Fruit fly (Drosophila melanogaster) whole organism, embryonic: ENCODE results near the gene Vti1b.
A peak's percentile ranks its signal among the peaks of the same experiment; 100 is the strongest.

Experiments used
- ATbp ChIP-seq: fragments of 200-800 bp; sonication (Bioruptor generic); optimal IDR thresholded peaks from 2 replicates; lab custom pipeline; 2017; ENCODE audit warnings: missing biosample characterization, mild to moderate bottlenecking, missing genetic modification characterization, missing genetic modification reagents
- Aef1 ChIP-seq: fragments of 200-800 bp; sonication (Bioruptor generic); IDR thresholded peaks from 3 replicates; pipeline ENCODE4 v1.3.6; 2022; ENCODE audit warnings: missing biosample characterization, missing genetic modification characterization
- CG10267 ChIP-seq: fragments of 200-800 bp; sonication (Bioruptor generic); optimal IDR thresholded peaks from 2 replicates; lab custom pipeline; 2018; ENCODE audit warnings: missing biosample characterization, mild to moderate bottlenecking, missing genetic modification characterization, moderate library complexity
- CG10274 ChIP-seq: fragments of 200-800 bp; sonication (Bioruptor generic); optimal IDR thresholded peaks from 3 replicates; lab custom pipeline; 2017; ENCODE audit warnings: missing biosample characterization, mild to moderate bottlenecking, missing genetic modification characterization
- CG11085 ChIP-seq: fragments of 200-800 bp; sonication (Bioruptor generic); IDR thresholded peaks from 2 replicates; pipeline ENCODE4 v1.3.6; 2022; ENCODE audit warnings: missing biosample characterization, missing genetic modification characterization
- CG11456 ChIP-seq: fragments of 200-800 bp; sonication (Bioruptor generic); IDR thresholded peaks from 3 replicates; pipeline ENCODE4 v1.3.6; 2022; ENCODE audit warnings: missing biosample characterization, missing genetic modification characterization
- CG16815 ChIP-seq: fragments of 200-800 bp; sonication (Bioruptor generic); optimal IDR thresholded peaks from 3 replicates; lab custom pipeline; 2017; ENCODE audit warnings: missing biosample characterization, mild to moderate bottlenecking, missing genetic modification characterization
- CG17612 ChIP-seq: fragments of 200-800 bp; sonication (Bioruptor generic); IDR thresholded peaks from 2 replicates; pipeline ENCODE4 v1.3.6; 2022; ENCODE audit warnings: missing biosample characterization, missing genetic modification characterization
- CG17802 ChIP-seq: fragments of 200-800 bp; sonication (Bioruptor generic); optimal IDR thresholded peaks from 2 replicates; lab custom pipeline; 2018; ENCODE audit warnings: missing biosample characterization, mild to moderate bottlenecking, missing genetic modification characterization, moderate library complexity
- CG31365 ChIP-seq: fragments of 200-800 bp; sonication (Bioruptor generic); optimal IDR thresholded peaks from 2 replicates; lab custom pipeline; 2018; ENCODE audit warnings: missing biosample characterization, mild to moderate bottlenecking, missing genetic modification characterization
- CG34224 ChIP-seq: fragments of 200-800 bp; sonication (Bioruptor generic); IDR thresholded peaks from 3 replicates; pipeline ENCODE4 v1.3.6; 2022; ENCODE audit warnings: missing biosample characterization, missing genetic modification characterization; ENCODE audit not compliant: partially characterized antibody
- CG3995 ChIP-seq: fragments of 200-800 bp; sonication (Bioruptor generic); optimal IDR thresholded peaks from 3 replicates; lab custom pipeline; 2016; ENCODE audit warnings: missing biosample characterization, missing genetic modification characterization
- CG8388 ChIP-seq: fragments of 200-800 bp; sonication (Bioruptor generic); optimal IDR thresholded peaks from 2 replicates; lab custom pipeline; 2019; ENCODE audit warnings: missing biosample characterization, mild to moderate bottlenecking, missing genetic modification characterization, moderate library complexity
- CG9817 ChIP-seq: fragments of 200-800 bp; sonication (Bioruptor generic); optimal IDR thresholded peaks from 2 replicates; lab custom pipeline; 2018; ENCODE audit warnings: missing biosample characterization, mild to moderate bottlenecking, missing genetic modification characterization, moderate library complexity
- CTCF ChIP-seq: fragments of 200-800 bp; sonication (Bioruptor generic); optimal IDR thresholded peaks from 2 replicates; lab custom pipeline; 2017; ENCODE audit warnings: missing biosample characterization, mild to moderate bottlenecking, missing genetic modification characterization, moderate library complexity
- Chrac-16 ChIP-seq: fragments of 200-800 bp; sonication (Bioruptor generic); optimal IDR thresholded peaks from 3 replicates; lab custom pipeline; 2016; ENCODE audit warnings: missing biosample characterization, missing genetic modification characterization
- CoRest ChIP-seq: fragments of 200-800 bp; sonication (Bioruptor generic); optimal IDR thresholded peaks from 3 replicates; lab custom pipeline; 2018; ENCODE audit warnings: missing biosample characterization, mild to moderate bottlenecking, missing genetic modification characterization, moderate library complexity
- D ChIP-seq, 2 experiments: fragments of 200-800 bp in 1 of 2; fragments of >200 bp in 1 of 2; sonication (Bioruptor generic) in 1 of 2; optimal IDR thresholded peaks; 2 replicates in 1 of 2; 3 replicates in 1 of 2; lab custom pipeline; 2017; ENCODE audit warnings: mild to moderate bottlenecking in 1 of 2, missing biosample characterization in 1 of 2, missing genetic modification characterization in 1 of 2, missing genetic modification reagents in 1 of 2
- Dbx ChIP-seq: fragments of 200-800 bp; sonication (Bioruptor generic); IDR thresholded peaks from 3 replicates; pipeline ENCODE4 v1.3.6; 2022; ENCODE audit warnings: missing biosample characterization, missing genetic modification characterization
- Dref ChIP-seq: fragments of 200-800 bp; sonication (Bioruptor generic); IDR thresholded peaks from 2 replicates; pipeline ENCODE4 v1.3.6; 2022; ENCODE audit warnings: missing biosample characterization, missing genetic modification characterization
- HmgD ChIP-seq: fragments of 200-800 bp; sonication (Bioruptor generic); optimal IDR thresholded peaks from 3 replicates; lab custom pipeline; 2016; ENCODE audit warnings: missing biosample characterization, missing genetic modification characterization
- MTF-1 ChIP-seq: fragments of 200-800 bp; sonication (Bioruptor generic); optimal IDR thresholded peaks from 2 replicates; lab custom pipeline; 2018; ENCODE audit warnings: missing biosample characterization, mild to moderate bottlenecking, missing genetic modification characterization, borderline replicate concordance
- Myb ChIP-seq: fragments of 200-800 bp; sonication (Bioruptor generic); optimal IDR thresholded peaks from 2 replicates; lab custom pipeline; 2016; ENCODE audit warnings: missing biosample characterization, missing genetic modification characterization
- Nf-YC ChIP-seq: fragments of 200-800 bp; optimal IDR thresholded peaks from 3 replicates; lab custom pipeline; 2019; ENCODE audit warnings: missing biosample characterization, mild to moderate bottlenecking, missing genetic modification characterization, moderate library complexity
- Opbp ChIP-seq: fragments of 200-800 bp; sonication (Bioruptor generic); IDR thresholded peaks from 3 replicates; pipeline ENCODE4 v1.3.6; 2022; ENCODE audit warnings: missing biosample characterization, missing genetic modification characterization; ENCODE audit not compliant: partially characterized antibody
- Sox100B ChIP-seq: fragments of 200-800 bp; sonication (Bioruptor generic); optimal IDR thresholded peaks from 3 replicates; lab custom pipeline; 2018; ENCODE audit warnings: missing biosample characterization, mild to moderate bottlenecking, missing genetic modification characterization
- Sry-β ChIP-seq: fragments of 200-800 bp; sonication (Bioruptor generic); optimal IDR thresholded peaks from 2 replicates; lab custom pipeline; 2018; ENCODE audit warnings: missing biosample characterization, mild to moderate bottlenecking, missing genetic modification characterization, moderate library complexity
- Sry-δ ChIP-seq: fragments of 200-800 bp; sonication (Bioruptor generic); optimal IDR thresholded peaks from 2 replicates; lab custom pipeline; 2016; ENCODE audit warnings: missing biosample characterization, missing genetic modification characterization
- Ssrp ChIP-seq: fragments of 200-800 bp; sonication (Bioruptor generic); optimal IDR thresholded peaks from 2 replicates; lab custom pipeline; 2018; ENCODE audit warnings: missing biosample characterization, mild to moderate bottlenecking, missing genetic modification characterization, moderate library complexity
- Stat92E ChIP-seq, 3 experiments: fragments of >200 bp in 2 of 3; fragments of 200-800 bp in 1 of 3; sonication (Bioruptor generic) in 1 of 3; optimal IDR thresholded peaks; 2 replicates each; lab custom pipeline; 2017 to 2019; ENCODE audit warnings: missing biosample characterization in 3 of 3, missing genetic modification characterization in 3 of 3, mild to moderate bottlenecking in 1 of 3, moderate library complexity in 1 of 3
- ara ChIP-seq: fragments of 200-800 bp; sonication (Bioruptor generic); IDR thresholded peaks from 2 replicates; pipeline ENCODE4 v1.3.6; 2022; ENCODE audit warnings: missing biosample characterization, missing genetic modification characterization
- btn ChIP-seq: fragments of 200-800 bp; sonication (Bioruptor generic); optimal IDR thresholded peaks from 2 replicates; lab custom pipeline; 2016; ENCODE audit warnings: missing biosample characterization, missing genetic modification characterization
- chn ChIP-seq: fragments of 200-800 bp; sonication (Bioruptor generic); optimal IDR thresholded peaks from 2 replicates; lab custom pipeline; 2016; ENCODE audit warnings: missing biosample characterization, missing genetic modification characterization
- da ChIP-seq: fragments of 200-800 bp; sonication (Bioruptor generic); optimal IDR thresholded peaks from 2 replicates; lab custom pipeline; 2016; ENCODE audit warnings: missing biosample characterization, missing genetic modification characterization
- dmrt11E ChIP-seq: fragments of 200-800 bp; sonication (Bioruptor generic); optimal IDR thresholded peaks from 3 replicates; lab custom pipeline; 2018; ENCODE audit warnings: missing biosample characterization, mild to moderate bottlenecking, missing genetic modification characterization, moderate library complexity
- eve ChIP-seq, 2 experiments: fragments of >200 bp; optimal IDR thresholded peaks; 2 replicates each; lab custom pipeline; 2017; ENCODE audit warnings: missing biosample characterization in 2 of 2, missing genetic modification characterization in 2 of 2
- fd64A ChIP-seq: fragments of 200-800 bp; sonication (Bioruptor generic); optimal IDR thresholded peaks from 3 replicates; lab custom pipeline; 2018; ENCODE audit warnings: missing biosample characterization, mild to moderate bottlenecking, missing genetic modification characterization
- fru ChIP-seq: fragments of >200 bp; optimal IDR thresholded peaks from 2 replicates; lab custom pipeline; 2017
- ftz-f1 ChIP-seq: fragments of 200-800 bp; sonication (Bioruptor generic); optimal IDR thresholded peaks from 2 replicates; lab custom pipeline; 2016; ENCODE audit warnings: missing biosample characterization, missing genetic modification characterization
- hkb ChIP-seq, 2 experiments: fragments of 200-800 bp in 1 of 2; fragments of >200 bp in 1 of 2; sonication (Bioruptor generic) in 1 of 2; IDR thresholded peaks in 1 of 2; optimal IDR thresholded peaks in 1 of 2; 2 replicates each; pipeline versions ENCODE4 v1.3.6 to Lab custom; 2017 to 2022; ENCODE audit warnings: missing biosample characterization in 1 of 2, missing genetic modification characterization in 1 of 2
- jumu ChIP-seq: fragments of 200-800 bp; sonication (Bioruptor generic); optimal IDR thresholded peaks from 3 replicates; lab custom pipeline; 2016; ENCODE audit warnings: missing biosample characterization, missing genetic modification characterization
- lola ChIP-seq, 3 experiments: fragments of >200 bp in 2 of 3; fragments of 200-800 bp in 1 of 3; sonication (Bioruptor generic) in 1 of 3; optimal IDR thresholded peaks; 2 replicates each; lab custom pipeline; 2017 to 2019; ENCODE audit warnings: missing biosample characterization in 3 of 3, missing genetic modification characterization in 3 of 3, mild to moderate bottlenecking in 1 of 3, moderate library complexity in 1 of 3
- nerfin-2 ChIP-seq: fragments of 200-800 bp; sonication (Bioruptor generic); IDR thresholded peaks from 2 replicates; pipeline ENCODE4 v1.3.6; 2022; ENCODE audit warnings: missing biosample characterization, missing genetic modification characterization; ENCODE audit not compliant: partially characterized antibody
- org-1 ChIP-seq: fragments of 200-800 bp; sonication (Bioruptor generic); optimal IDR thresholded peaks from 2 replicates; lab custom pipeline; 2017; ENCODE audit warnings: missing biosample characterization, missing genetic modification characterization
- pum ChIP-seq: fragments of 200-800 bp; sonication (Bioruptor generic); optimal IDR thresholded peaks from 2 replicates; lab custom pipeline; 2016; ENCODE audit warnings: missing biosample characterization, missing genetic modification characterization
- trh ChIP-seq: fragments of 200-800 bp; sonication (Bioruptor generic); optimal IDR thresholded peaks from 2 replicates; lab custom pipeline; 2016; ENCODE audit warnings: missing biosample characterization, missing genetic modification characterization
- wdn ChIP-seq: fragments of 200-800 bp; sonication (Bioruptor generic); IDR thresholded peaks from 2 replicates; pipeline ENCODE4 v1.3.6; 2022; ENCODE audit warnings: missing biosample characterization, missing genetic modification characterization

The Vti1b gene

dm6 chr3R:18402549-18403429 is 6.0 kb downstream of the Vti1b start, which contains the start of the genes Wdr37 and koko (continued):
- peak; percentile 99 for TF ChIP-seq CG10267 (tag; lab: Kevin White, UChicago)
- peak; percentile 55 for TF ChIP-seq jumu
- peak in 1 of 3 experiments; percentile 98 for TF ChIP-seq lola (GFP tag; optimal IDR thresholded peaks at IDR 0.05; lab: Kevin White, UChicago)
- TF ChIP-seq CG11456 (GFP tag; lab: Robert Waterston, UW) = peak; percentile 96
- TF ChIP-seq Ssrp (tag; lab: Kevin White, UChicago) = peak; percentile 97
- TF ChIP-seq CTCF = peak; percentile 44
- TF ChIP-seq Stat92E (GFP tag; optimal IDR thresholded peaks at IDR 0.05; lab: Kevin White, UChicago) = peak in 1 of 3 experiments; percentile 92
- peak; percentile 75 for TF ChIP-seq pum (GFP tag; lab: Kevin White, UChicago)
- peak; percentile 98 for TF ChIP-seq dmrt11E (tag; lab: Kevin White, UChicago)
- TF ChIP-seq CG8388 = peak; percentile 97
- peak; percentile 51 for TF ChIP-seq Sry-δ (GFP tag; lab: Kevin White, UChicago)
- TF ChIP-seq Nf-YC (tag; lab: Kevin White, UChicago) = peak; percentile 89
- peak; percentile 51 for TF ChIP-seq Myb
- peak; percentile 98 for TF ChIP-seq CG11085 (GFP tag; lab: Robert Waterston, UW)
- no peak for TF ChIP-seq eve (GFP tag; optimal IDR thresholded peaks at IDR 0.05; lab: Kevin White, UChicago)
- TF ChIP-seq D (optimal IDR thresholded peaks at IDR 0.05; lab: Kevin White, UChicago) = no peak
- peak; percentile 94 for TF ChIP-seq D (GFP tag; optimal IDR thresholded peaks at IDR 0.05; lab: Kevin White, UChicago)
- peak; percentile 93 for TF ChIP-seq trh (GFP tag; lab: Kevin White, UChicago)
- no peak for TF ChIP-seq da (GFP tag; lab: Kevin White, UChicago)
- peak; percentile 97 for TF ChIP-seq Chrac-16 (GFP tag; lab: Kevin White, UChicago)
- TF ChIP-seq nerfin-2 (GFP tag; lab: Robert Waterston, UW) = 0 out of 2 replicates have a peak, but pooled peaks have one; percentile 35
- TF ChIP-seq hkb (optimal IDR thresholded peaks at IDR 0.05; lab: Kevin White, UChicago) = no peak
- peak; percentile 97 for TF ChIP-seq hkb (GFP tag; IDR thresholded peaks at IDR 0.05; lab: Robert Waterston, UW)
- TF ChIP-seq Opbp (GFP tag; lab: Robert Waterston, UW) = peak; percentile 50; the same call in 1 of the 3 replicates
- TF ChIP-seq CG3995 (GFP tag; lab: Kevin White, UChicago) = peak; percentile 52
- TF ChIP-seq Sry-β (GFP tag; lab: Kevin White, UChicago) = peak; percentile 39
- TF ChIP-seq CG10274 = peak; percentile 62
- TF ChIP-seq CoRest = peak; percentile 99
- TF ChIP-seq fru (lab: Kevin White, UChicago) = no peak
- peak; percentile 96 for TF ChIP-seq CG16815 (GFP tag; lab: Kevin White, UChicago)
- peak; percentile 87 for TF ChIP-seq Dref (GFP tag; lab: Robert Waterston, UW)
- TF ChIP-seq ftz-f1 = peak; percentile 47
- peak; percentile 69 for TF ChIP-seq btn (GFP tag; lab: Kevin White, UChicago)
- peak; percentile 99 for TF ChIP-seq Dbx (GFP tag; lab: Robert Waterston, UW)
- TF ChIP-seq chn (GFP tag; lab: Kevin White, UChicago) = peak; percentile 67
- peak; percentile 46; the same call in 2 of the 3 replicates for TF ChIP-seq CG34224 (GFP tag; lab: Robert Waterston, UW)
- peak; percentile 52 for TF ChIP-seq HmgD (GFP tag; lab: Kevin White, UChicago)
- TF ChIP-seq ATbp (GFP tag; lab: Kevin White, UChicago) = peak; percentile 89
- TF ChIP-seq CG9817 (tag; lab: Kevin White, UChicago) = peak; percentile 96
- TF ChIP-seq CG31365 (tag; lab: Kevin White, UChicago) = peak; percentile 5
- TF ChIP-seq fd64A = peak; percentile 19
- TF ChIP-seq MTF-1 = peak; percentile 69
- TF ChIP-seq Aef1 = peak; percentile 97
- TF ChIP-seq CG17612 (GFP tag; lab: Robert Waterston, UW) = peak; percentile 94
- peak; percentile 86 for TF ChIP-seq org-1 (GFP tag; lab: Kevin White, UChicago)
- TF ChIP-seq ara (GFP tag; lab: Robert Waterston, UW) = peak; percentile 97
- peak; percentile 98 for TF ChIP-seq Sox100B (GFP tag; lab: Kevin White, UChicago)
- peak; percentile 94 for TF ChIP-seq wdn (GFP tag; lab: Robert Waterston, UW)
- peak; percentile 83 for TF ChIP-seq CG17802 (tag; lab: Kevin White, UChicago)
